Worm (Caenorhabditis elegans) whole organism, L2 larva: Measurements from ENCODE around the gene srw-87.

Experiments
- alr-1 ChIP-seq: fragments of 150-350 bp; optimal IDR thresholded peaks from 2 replicates; lab custom pipeline; 2014; ENCODE audit warnings: missing biosample characterization, missing genetic modification characterization
- ama-1 ChIP-seq: fragments of 150-350 bp; optimal IDR thresholded peaks from 2 replicates; lab custom pipeline; 2018; ENCODE audit warnings: inconsistent platforms
- dmd-4 ChIP-seq: sonication (generic microtip); optimal IDR thresholded peaks from 2 replicates; lab custom pipeline; 2017; ENCODE audit warnings: missing biosample characterization, missing genetic modification characterization
- elt-3 ChIP-seq: sonication (generic microtip); optimal IDR thresholded peaks from 2 replicates; lab custom pipeline; 2017; ENCODE audit warnings: missing biosample characterization, missing genetic modification characterization
- fos-1 ChIP-seq: fragments of 150-350 bp; optimal IDR thresholded peaks from 2 replicates; lab custom pipeline; 2014; ENCODE audit warnings: missing biosample characterization, missing genetic modification characterization
- lin-39 ChIP-seq: fragments of 150-350 bp; optimal IDR thresholded peaks from 2 replicates; lab custom pipeline; 2014; ENCODE audit warnings: missing biosample characterization, missing genetic modification reagents, missing genetic modification characterization
- mdl-1 ChIP-seq, 2 experiments: fragments of 150-350 bp in 1 of 2; sonication (generic microtip) in 1 of 2; optimal IDR thresholded peaks; 2 replicates each; lab custom pipeline; 2017; ENCODE audit warnings: missing biosample characterization in 2 of 2, missing genetic modification characterization in 2 of 2
- nhr-10 ChIP-seq: sonication (generic microtip); optimal IDR thresholded peaks from 2 replicates; lab custom pipeline; 2017; ENCODE audit warnings: missing biosample characterization, missing genetic modification characterization
- nhr-77 ChIP-seq: fragments of 150-350 bp; optimal IDR thresholded peaks from 2 replicates; lab custom pipeline; 2014; ENCODE audit warnings: missing biosample characterization, missing genetic modification characterization
- sma-3 ChIP-seq: sonication (generic microtip); optimal IDR thresholded peaks from 2 replicates; lab custom pipeline; 2016; ENCODE audit warnings: missing genetic modification reagents, missing genetic modification characterization, missing compliant biosample characterization
- unc-62 ChIP-seq: fragments of 150-350 bp; optimal IDR thresholded peaks from 2 replicates; lab custom pipeline; 2014; ENCODE audit warnings: missing biosample characterization, missing genetic modification reagents, missing genetic modification characterization
- ztf-11 ChIP-seq: sonication (generic microtip); optimal IDR thresholded peaks from 2 replicates; lab custom pipeline; 2017; ENCODE audit warnings: missing biosample characterization, missing genetic modification characterization

DNA sequence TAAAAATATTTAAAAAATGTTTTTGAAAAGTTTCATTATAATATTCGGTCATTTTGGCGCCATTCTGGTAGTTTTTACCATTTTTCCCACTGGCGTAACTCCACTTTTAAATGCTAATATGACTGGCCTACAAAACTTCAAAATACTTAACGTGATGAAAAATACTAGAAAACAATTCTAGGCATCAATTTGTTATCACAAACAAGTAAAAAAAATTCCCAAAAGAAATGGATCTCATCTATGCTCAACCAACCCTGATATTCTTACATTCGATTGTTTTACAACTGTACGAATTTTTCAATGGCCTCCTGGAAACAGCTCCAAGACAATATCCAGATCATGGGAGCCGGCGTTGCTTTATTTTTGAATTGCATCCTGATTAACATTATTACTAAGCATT lies 21.4 kb upstream of the srw-87 start, which contains the start of gene str-214:
- TF ChIP-seq nhr-10 (tag; lab: Kevin White, UChicago) (no peak), ztf-11 (no peak), nhr-77 (tag; lab: Kevin White, UChicago) (no peak), sma-3 (GFP tag; lab: Kevin White, UChicago) (no peak), elt-3 (tag; lab: Kevin White, UChicago) (no peak), alr-1 (no peak), fos-1 (tag; lab: Kevin White, UChicago) (no peak), ama-1 (no peak), mdl-1 (tag; optimal IDR thresholded peaks at IDR 0.05; lab: Kevin White, UChicago) (no peak), dmd-4 (tag; lab: Kevin White, UChicago) (no peak), unc-62 (no peak), lin-39 (tag; lab: Kevin White, UChicago) (no peak)
